Fruit fly (Drosophila melanogaster) whole organism, embryonic: Measurements from ENCODE around the gene IKKepsilon.

Experiments
- ATbp ChIP-seq: fragments of 200-800 bp; sonication (Bioruptor generic); optimal IDR thresholded peaks from 2 replicates; lab custom pipeline; 2017; ENCODE audit warnings: missing biosample characterization, mild to moderate bottlenecking, missing genetic modification characterization, missing genetic modification reagents
- Ada2b ChIP-seq: fragments of 200-800 bp; sonication (Bioruptor generic); IDR thresholded peaks from 2 replicates; pipeline ENCODE4 v1.3.6; 2022; ENCODE audit warnings: missing biosample characterization, missing genetic modification characterization
- Atf-2 ChIP-seq: fragments of 200-800 bp; sonication (Bioruptor generic); optimal IDR thresholded peaks from 2 replicates; lab custom pipeline; 2016; ENCODE audit warnings: missing biosample characterization, missing genetic modification characterization
- Bdp1 ChIP-seq: fragments of 200-800 bp; sonication (Bioruptor generic); optimal IDR thresholded peaks from 3 replicates; lab custom pipeline; 2016; ENCODE audit warnings: missing biosample characterization, missing genetic modification characterization
- CG1024 ChIP-seq: fragments of 200-800 bp; sonication (Bioruptor generic); IDR thresholded peaks from 2 replicates; pipeline ENCODE4 v1.3.6; 2022; ENCODE audit warnings: missing biosample characterization, missing genetic modification characterization
- CG10321 ChIP-seq: fragments of 200-800 bp; sonication (Bioruptor generic); IDR thresholded peaks from 2 replicates; pipeline ENCODE4 v1.3.6; 2022; ENCODE audit warnings: missing biosample characterization, missing genetic modification characterization
- CG10462 ChIP-seq: fragments of 200-800 bp; sonication (Bioruptor generic); optimal IDR thresholded peaks from 2 replicates; lab custom pipeline; 2016; ENCODE audit warnings: missing biosample characterization, missing genetic modification characterization
- CG10565 ChIP-seq: fragments of 200-800 bp; sonication (Bioruptor generic); optimal IDR thresholded peaks from 3 replicates; lab custom pipeline; 2016; ENCODE audit warnings: missing biosample characterization, mild to moderate bottlenecking, missing genetic modification characterization
- CG11695 ChIP-seq: fragments of 200-800 bp; sonication (Bioruptor generic); IDR thresholded peaks from 3 replicates; pipeline ENCODE4 v1.3.6; 2022; ENCODE audit warnings: missing biosample characterization, missing genetic modification characterization
- CG12155 ChIP-seq: fragments of 200-800 bp; sonication (Bioruptor generic); optimal IDR thresholded peaks from 3 replicates; lab custom pipeline; 2016; ENCODE audit warnings: missing biosample characterization, missing genetic modification characterization
- CG13775 ChIP-seq: fragments of 200-800 bp; sonication (Bioruptor generic); optimal IDR thresholded peaks from 3 replicates; lab custom pipeline; 2017; ENCODE audit warnings: missing biosample characterization, mild to moderate bottlenecking, missing genetic modification characterization
- CG14710 ChIP-seq: fragments of 200-800 bp; sonication (Bioruptor generic); optimal IDR thresholded peaks from 3 replicates; lab custom pipeline; 2019; ENCODE audit warnings: missing biosample characterization, mild to moderate bottlenecking, missing genetic modification characterization, moderate library complexity
- CG15514 ChIP-seq: fragments of 200-800 bp; sonication (Bioruptor generic); optimal IDR thresholded peaks from 3 replicates; lab custom pipeline; 2017; ENCODE audit warnings: missing biosample characterization, missing genetic modification characterization, mild to moderate bottlenecking, moderate library complexity, missing genetic modification reagents
- CG1602 ChIP-seq: fragments of 200-800 bp; sonication (Bioruptor generic); optimal IDR thresholded peaks from 3 replicates; lab custom pipeline; 2016; ENCODE audit warnings: missing biosample characterization, missing genetic modification characterization
- CG16863 ChIP-seq: fragments of 200-800 bp; sonication (Bioruptor generic); optimal IDR thresholded peaks from 3 replicates; lab custom pipeline; 2016; ENCODE audit warnings: missing biosample characterization, missing genetic modification characterization
- CG17359 ChIP-seq: fragments of 200-800 bp; sonication (Bioruptor generic); optimal IDR thresholded peaks from 3 replicates; lab custom pipeline; 2018; ENCODE audit warnings: missing biosample characterization, mild to moderate bottlenecking, missing genetic modification characterization, moderate library complexity
- CG18619 ChIP-seq: fragments of 200-800 bp; sonication (Bioruptor generic); optimal IDR thresholded peaks from 3 replicates; lab custom pipeline; 2017; ENCODE audit warnings: missing biosample characterization, mild to moderate bottlenecking, missing genetic modification characterization
- CG2116 ChIP-seq: fragments of 200-800 bp; sonication (Bioruptor generic); optimal IDR thresholded peaks from 3 replicates; lab custom pipeline; 2018; ENCODE audit warnings: missing biosample characterization, mild to moderate bottlenecking, missing genetic modification characterization
- CG2712 ChIP-seq: fragments of 200-800 bp; optimal IDR thresholded peaks from 3 replicates; lab custom pipeline; 2019; ENCODE audit warnings: missing biosample characterization, mild to moderate bottlenecking, missing genetic modification characterization, moderate library complexity
- CG31365 ChIP-seq: fragments of 200-800 bp; sonication (Bioruptor generic); optimal IDR thresholded peaks from 2 replicates; lab custom pipeline; 2018; ENCODE audit warnings: missing biosample characterization, mild to moderate bottlenecking, missing genetic modification characterization
- CG4360 ChIP-seq: fragments of 200-800 bp; sonication (Bioruptor generic); IDR thresholded peaks from 2 replicates; pipeline ENCODE4 v1.3.6; 2022; ENCODE audit warnings: missing biosample characterization, missing genetic modification characterization
- CG4854 ChIP-seq: fragments of 200-800 bp; sonication (Bioruptor generic); optimal IDR thresholded peaks from 2 replicates; lab custom pipeline; 2016; ENCODE audit warnings: missing biosample characterization, missing genetic modification characterization, inconsistent platforms
- CG7987 ChIP-seq: fragments of 200-800 bp; sonication (Bioruptor generic); optimal IDR thresholded peaks from 2 replicates; lab custom pipeline; 2018; ENCODE audit warnings: missing biosample characterization, mild to moderate bottlenecking, missing genetic modification characterization, moderate library complexity
- Deaf1 ChIP-seq: fragments of 200-800 bp; optimal IDR thresholded peaks from 3 replicates; lab custom pipeline; 2019; ENCODE audit warnings: missing biosample characterization, mild to moderate bottlenecking, missing genetic modification characterization, moderate library complexity
- Dek ChIP-seq: fragments of 200-800 bp; sonication (Bioruptor generic); optimal IDR thresholded peaks from 3 replicates; lab custom pipeline; 2019; ENCODE audit warnings: missing biosample characterization, mild to moderate bottlenecking, missing genetic modification characterization, moderate library complexity
- Dip3 ChIP-seq: fragments of 200-800 bp; sonication (Bioruptor generic); optimal IDR thresholded peaks from 3 replicates; lab custom pipeline; 2016; ENCODE audit warnings: missing biosample characterization, missing genetic modification characterization
- Eip74EF ChIP-seq, 2 experiments: fragments of 200-800 bp in 1 of 2; fragments of >200 bp in 1 of 2; sonication (Bioruptor generic) in 1 of 2; optimal IDR thresholded peaks; 2 replicates each; lab custom pipeline; 2017 to 2019; ENCODE audit warnings: missing biosample characterization in 2 of 2, missing genetic modification characterization in 2 of 2, mild to moderate bottlenecking in 1 of 2, moderate library complexity in 1 of 2
- HmgZ ChIP-seq: fragments of 200-800 bp; sonication (Bioruptor generic); optimal IDR thresholded peaks from 2 replicates; lab custom pipeline; 2018; ENCODE audit warnings: missing biosample characterization, mild to moderate bottlenecking, missing genetic modification characterization
- MBD-R2 ChIP-seq: fragments of 200-800 bp; sonication (Bioruptor generic); IDR thresholded peaks from 2 replicates; pipeline ENCODE4 v1.3.6; 2022; ENCODE audit warnings: missing biosample characterization, missing genetic modification characterization
- Mad ChIP-seq: fragments of 200-800 bp; sonication (Bioruptor generic); optimal IDR thresholded peaks from 2 replicates; lab custom pipeline; 2016; ENCODE audit warnings: missing biosample characterization, missing genetic modification characterization
- Max ChIP-seq: fragments of 200-800 bp; sonication (Bioruptor generic); optimal IDR thresholded peaks from 2 replicates; lab custom pipeline; 2016; ENCODE audit warnings: missing biosample characterization, mild to moderate bottlenecking, missing genetic modification characterization
- Nf-YA ChIP-seq: fragments of 200-800 bp; sonication (Bioruptor generic); IDR thresholded peaks from 2 replicates; pipeline ENCODE4 v1.3.6; 2022; ENCODE audit warnings: missing biosample characterization, missing genetic modification characterization
- Pdp1 ChIP-seq, 2 experiments: fragments of 200-800 bp; sonication (Bioruptor generic); optimal IDR thresholded peaks; 3 replicates each; lab custom pipeline; 2016; ENCODE audit warnings: missing biosample characterization in 2 of 2, missing genetic modification characterization in 2 of 2, mild to moderate bottlenecking in 1 of 2, moderate library complexity in 1 of 2
- Side ChIP-seq: fragments of 200-800 bp; sonication (Bioruptor generic); optimal IDR thresholded peaks from 2 replicates; lab custom pipeline; 2016; ENCODE audit warnings: missing biosample characterization, missing genetic modification characterization
- Sox100B ChIP-seq: fragments of 200-800 bp; sonication (Bioruptor generic); optimal IDR thresholded peaks from 3 replicates; lab custom pipeline; 2018; ENCODE audit warnings: missing biosample characterization, mild to moderate bottlenecking, missing genetic modification characterization
- TFAM ChIP-seq: fragments of 200-800 bp; sonication (Bioruptor generic); optimal IDR thresholded peaks from 2 replicates; lab custom pipeline; 2017; ENCODE audit warnings: missing biosample characterization, missing genetic modification characterization, inconsistent platforms
- YL-1 ChIP-seq: fragments of 200-800 bp; sonication (Bioruptor generic); optimal IDR thresholded peaks from 3 replicates; lab custom pipeline; 2017; ENCODE audit warnings: missing biosample characterization, mild to moderate bottlenecking, missing genetic modification characterization
- chinmo ChIP-seq: fragments of 200-800 bp; sonication (Bioruptor generic); IDR thresholded peaks from 4 replicates; pipeline ENCODE4 v1.3.6; 2022; ENCODE audit warnings: missing biosample characterization, missing genetic modification characterization; ENCODE audit not compliant: partially characterized antibody
- ci ChIP-seq: fragments of 200-800 bp; sonication (Bioruptor generic); IDR thresholded peaks from 3 replicates; pipeline ENCODE4 v1.3.6; 2022; ENCODE audit warnings: missing biosample characterization, missing genetic modification characterization
- crc ChIP-seq: fragments of 200-800 bp; sonication (Bioruptor generic); optimal IDR thresholded peaks from 2 replicates; lab custom pipeline; 2016; ENCODE audit warnings: missing biosample characterization, missing genetic modification characterization
- gfzf ChIP-seq: fragments of 200-800 bp; sonication (Bioruptor generic); optimal IDR thresholded peaks from 2 replicates; lab custom pipeline; 2016; ENCODE audit warnings: missing biosample characterization, mild to moderate bottlenecking, missing genetic modification characterization, moderate library complexity
- hbn ChIP-seq: fragments of 200-800 bp; sonication (Bioruptor generic); IDR thresholded peaks from 2 replicates; pipeline ENCODE4 v1.3.6; 2022; ENCODE audit warnings: missing biosample characterization, missing genetic modification characterization; ENCODE audit not compliant: partially characterized antibody
- jumu ChIP-seq: fragments of 200-800 bp; sonication (Bioruptor generic); optimal IDR thresholded peaks from 3 replicates; lab custom pipeline; 2016; ENCODE audit warnings: missing biosample characterization, missing genetic modification characterization
- lilli ChIP-seq: fragments of 200-800 bp; sonication (Bioruptor generic); optimal IDR thresholded peaks from 3 replicates; lab custom pipeline; 2016; ENCODE audit warnings: missing biosample characterization, missing genetic modification characterization
- row ChIP-seq: fragments of 200-800 bp; sonication (Bioruptor generic); IDR thresholded peaks from 3 replicates; pipeline ENCODE4 v1.3.6; 2022; ENCODE audit warnings: missing biosample characterization, missing genetic modification characterization
- salm ChIP-seq: fragments of 200-800 bp; sonication (Bioruptor generic); optimal IDR thresholded peaks from 2 replicates; lab custom pipeline; 2018; ENCODE audit warnings: missing biosample characterization, mild to moderate bottlenecking, missing genetic modification characterization
- sisA ChIP-seq: fragments of 200-800 bp; sonication (Bioruptor generic); IDR thresholded peaks from 2 replicates; pipeline ENCODE4 v1.3.6; 2022; ENCODE audit warnings: missing biosample characterization, missing genetic modification characterization
- so ChIP-seq: fragments of 200-800 bp; sonication (Bioruptor generic); IDR thresholded peaks from 3 replicates; pipeline ENCODE4 v1.3.6; 2022; ENCODE audit warnings: missing biosample characterization, missing genetic modification characterization
- sr ChIP-seq: fragments of 200-800 bp; sonication (Bioruptor generic); IDR thresholded peaks from 3 replicates; pipeline ENCODE4 v1.3.6; 2022; ENCODE audit warnings: missing biosample characterization, missing genetic modification characterization
- sug ChIP-seq: fragments of 200-800 bp; optimal IDR thresholded peaks from 2 replicates; lab custom pipeline; 2019; ENCODE audit warnings: missing biosample characterization, mild to moderate bottlenecking, missing genetic modification characterization, moderate library complexity

IKKepsilon gene

dm6 chr2L:20645394-20645869, 30.4 kb upstream of the IKKepsilon start, which contains the start of the genes phr6-4 and CG2608 (continued):
- peak; percentile 7 for TF ChIP-seq CG31365
- peak; percentile 94 for TF ChIP-seq Max (GFP tag; lab: Kevin White, UChicago)
- TF ChIP-seq CG12155 (GFP tag; lab: Kevin White, UChicago): peak; percentile 91
- peak; percentile 91 to 93 for TF ChIP-seq Pdp1 (GFP tag; optimal IDR thresholded peaks at IDR 0.05; lab: Kevin White, UChicago)
- peak; percentile 45 for TF ChIP-seq TFAM (GFP tag; lab: Kevin White, UChicago)
- TF ChIP-seq Side (GFP tag; lab: Kevin White, UChicago): peak; percentile 73
- TF ChIP-seq Ada2b (GFP tag; lab: Robert Waterston, UW): peak; percentile 81
- TF ChIP-seq ATbp (GFP tag; lab: Kevin White, UChicago): peak; percentile 85
- peak; percentile 89 for TF ChIP-seq CG11695 (GFP tag; lab: Robert Waterston, UW)
- TF ChIP-seq crc (GFP tag; lab: Kevin White, UChicago): peak; percentile 46
- TF ChIP-seq YL-1 (GFP tag; lab: Kevin White, UChicago): peak; percentile 78
- no peak for TF ChIP-seq sr
- peak; percentile 91 for TF ChIP-seq CG17359 (tag; lab: Kevin White, UChicago)
- peak; percentile 64 for TF ChIP-seq MBD-R2 (GFP tag; lab: Robert Waterston, UW)
- peak; percentile 96 for TF ChIP-seq CG2712
- peak; percentile 92 for TF ChIP-seq CG1602 (GFP tag; lab: Kevin White, UChicago)
- TF ChIP-seq sug: peak; percentile 91
- peak; percentile 77 for TF ChIP-seq Deaf1
- no peak for TF ChIP-seq hbn (GFP tag; lab: Robert Waterston, UW)
- peak; percentile 91 for TF ChIP-seq Dek
- TF ChIP-seq lilli (GFP tag; lab: Kevin White, UChicago): peak; percentile 93
- peak; percentile 79 for TF ChIP-seq Bdp1 (GFP tag; lab: Kevin White, UChicago)
- TF ChIP-seq CG4854 (GFP tag; lab: Kevin White, UChicago): peak; percentile 87
- TF ChIP-seq Eip74EF (GFP tag; optimal IDR thresholded peaks at IDR 0.05; lab: Kevin White, UChicago): peak in 1 of 2 experiments; percentile 91
- peak; percentile 94 for TF ChIP-seq Sox100B (GFP tag; lab: Kevin White, UChicago)
- peak; percentile 80 for TF ChIP-seq sisA (GFP tag; lab: Robert Waterston, UW)
- peak; percentile 94 for TF ChIP-seq CG14710
- TF ChIP-seq Dip3 (GFP tag; lab: Kevin White, UChicago): peak; percentile 89
- no peak; the same call in 1 of the 2 replicates for TF ChIP-seq CG1024 (GFP tag; lab: Robert Waterston, UW)
- TF ChIP-seq HmgZ (tag; lab: Kevin White, UChicago): peak; percentile 94
- TF ChIP-seq chinmo (GFP tag; lab: Robert Waterston, UW): no peak
- peak; percentile 90 for TF ChIP-seq salm (tag; lab: Kevin White, UChicago)
- TF ChIP-seq so (GFP tag; lab: Robert Waterston, UW): peak; percentile 89
- peak; percentile 84 for TF ChIP-seq CG10462 (GFP tag; lab: Kevin White, UChicago)
- peak; percentile 87 for TF ChIP-seq Mad (GFP tag; lab: Kevin White, UChicago)
- TF ChIP-seq CG10321 (GFP tag; lab: Robert Waterston, UW): peak; percentile 56; the same call in 1 of the 2 replicates
- peak; percentile 87; the same call in 2 of the 3 replicates for TF ChIP-seq ci
- TF ChIP-seq gfzf: peak; percentile 67
- TF ChIP-seq CG16863 (GFP tag; lab: Kevin White, UChicago): peak; percentile 77
- TF ChIP-seq CG7987: peak; percentile 81
- peak; percentile 77 for TF ChIP-seq CG2116
- peak; percentile 68 for TF ChIP-seq CG10565 (GFP tag; lab: Kevin White, UChicago)
- no peak for TF ChIP-seq CG4360 (GFP tag; lab: Robert Waterston, UW)
- TF ChIP-seq CG18619 (GFP tag; lab: Kevin White, UChicago): peak; percentile 93
- TF ChIP-seq jumu (GFP tag; lab: Kevin White, UChicago): peak; percentile 80
- TF ChIP-seq CG13775 (GFP tag; lab: Kevin White, UChicago): peak; percentile 94
- peak; percentile 61 for TF ChIP-seq Nf-YA (GFP tag; lab: Robert Waterston, UW)
- peak; percentile 87 for TF ChIP-seq CG15514 (GFP tag; lab: Kevin White, UChicago)
- peak; percentile 92 for TF ChIP-seq Atf-2
- peak; percentile 94 for TF ChIP-seq row
